Worm (Caenorhabditis elegans) whole organism, L4 larva: ENCODE results near the gene zhit-2.

Experiments used
- F10B5.3 ChIP-seq: sonication (generic microtip); optimal IDR thresholded peaks from 2 replicates; lab custom pipeline; 2016; ENCODE audit warnings: mild to moderate bottlenecking, missing genetic modification characterization, missing compliant biosample characterization
- F26F4.8 ChIP-seq: fragments of 200-800 bp; sonication (Bioruptor generic); conservative IDR thresholded peaks from 2 replicates; pipeline ENCODE4 v1.3.6; 2022; ENCODE audit warnings: missing genetic modification characterization, missing compliant biosample characterization
- F37D6.2 ChIP-seq: sonication (generic microtip); optimal IDR thresholded peaks from 2 replicates; lab custom pipeline; 2016; ENCODE audit warnings: mild to moderate bottlenecking, missing genetic modification characterization, missing compliant biosample characterization
- T20F7.1 ChIP-seq: fragments of 200-800 bp; sonication (Bioruptor generic); optimal IDR thresholded peaks from 2 replicates; lab custom pipeline; 2018; ENCODE audit warnings: mild to moderate bottlenecking, missing genetic modification characterization, missing compliant biosample characterization
- T26A8.4 ChIP-seq: fragments of 200-800 bp; sonication (Bioruptor generic); IDR thresholded peaks from 2 replicates; pipeline ENCODE4 v1.3.6; 2022; ENCODE audit warnings: missing genetic modification characterization, missing compliant biosample characterization
- Y105C5A.15 ChIP-seq: fragments of 200-800 bp; sonication (Bioruptor generic); IDR thresholded peaks from 2 replicates; pipeline ENCODE4 v1.3.6; 2022; ENCODE audit warnings: missing genetic modification characterization, missing compliant biosample characterization
- Y48G9A.11 ChIP-seq: fragments of 200-800 bp; sonication (Bioruptor generic); IDR thresholded peaks from 2 replicates; pipeline ENCODE4 v1.3.6; 2022; ENCODE audit warnings: missing genetic modification reagents, missing genetic modification characterization, missing compliant biosample characterization
- Y5F2A.4 ChIP-seq: fragments of 200-800 bp; sonication (Bioruptor generic); optimal IDR thresholded peaks from 2 replicates; lab custom pipeline; 2018; ENCODE audit warnings: mild to moderate bottlenecking, missing genetic modification characterization, missing compliant biosample characterization
- aha-1 ChIP-seq: fragments of 150-350 bp; peaks from one replicate; lab custom pipeline; 2014; ENCODE audit warnings: missing biosample characterization, missing genetic modification characterization
- ama-1 ChIP-seq: fragments of 150-350 bp; optimal IDR thresholded peaks from 2 replicates; lab custom pipeline; 2014; ENCODE audit warnings: inconsistent platforms, mixed read lengths
- arid-1 ChIP-seq: fragments of 200-800 bp; sonication (Bioruptor generic); conservative IDR thresholded peaks from 2 replicates; pipeline ENCODE4 v1.3.6; 2022; ENCODE audit warnings: missing genetic modification reagents, missing genetic modification characterization, missing compliant biosample characterization
- attf-4 ChIP-seq: sonication (generic microtip); optimal IDR thresholded peaks from 3 replicates; lab custom pipeline; 2017; ENCODE audit warnings: missing biosample characterization, missing genetic modification characterization
- ceh-28 ChIP-seq: fragments of 150-350 bp; optimal IDR thresholded peaks from 2 replicates; lab custom pipeline; 2014; ENCODE audit warnings: missing biosample characterization, missing genetic modification reagents, missing genetic modification characterization
- ceh-62 ChIP-seq: sonication (generic microtip); optimal IDR thresholded peaks from 2 replicates; lab custom pipeline; 2017; ENCODE audit warnings: missing biosample characterization, missing genetic modification characterization
- ceh-82 ChIP-seq: sonication (generic microtip); optimal IDR thresholded peaks from 2 replicates; lab custom pipeline; 2017; ENCODE audit warnings: missing biosample characterization, missing genetic modification characterization
- ces-1 ChIP-seq: fragments of 150-350 bp; sonication (generic microtip); optimal IDR thresholded peaks from 4 replicates; lab custom pipeline; 2014; ENCODE audit warnings: missing biosample characterization, missing genetic modification reagents, missing genetic modification characterization
- daf-12 ChIP-seq: fragments of 150-350 bp; optimal IDR thresholded peaks from 2 replicates; lab custom pipeline; 2014; ENCODE audit warnings: missing biosample characterization, missing genetic modification reagents, missing genetic modification characterization
- daf-16 ChIP-seq, 3 experiments: sonication (generic microtip); optimal IDR thresholded peaks; 2 replicates each; lab custom pipeline; 2016 to 2017; ENCODE audit warnings: missing genetic modification characterization in 3 of 3, missing genetic modification reagents in 3 of 3, mild to moderate bottlenecking in 2 of 3, missing compliant biosample characterization in 2 of 3, missing biosample characterization in 1 of 3, moderate library complexity in 1 of 3
- dmd-6 ChIP-seq: fragments of 200-800 bp; sonication (Bioruptor generic); IDR thresholded peaks from 2 replicates; pipeline ENCODE4 v1.3.6; 2022; ENCODE audit warnings: missing genetic modification reagents, missing genetic modification characterization, missing compliant biosample characterization
- dmd-8 ChIP-seq: fragments of 200-800 bp; sonication (Bioruptor generic); IDR thresholded peaks from 2 replicates; pipeline ENCODE4 v1.3.6; 2022; ENCODE audit warnings: missing genetic modification characterization, missing compliant biosample characterization
- dmd-9 ChIP-seq: fragments of 200-800 bp; sonication (Bioruptor generic); IDR thresholded peaks from 2 replicates; pipeline ENCODE4 v1.3.6; 2022; ENCODE audit warnings: missing genetic modification reagents, missing genetic modification characterization, missing compliant biosample characterization
- dve-1 ChIP-seq: sonication (generic microtip); optimal IDR thresholded peaks from 2 replicates; lab custom pipeline; 2017; ENCODE audit warnings: antibody characterized with exemption, mild to moderate bottlenecking, missing genetic modification characterization, missing compliant biosample characterization; ENCODE audit not compliant: insufficient read depth
- egl-27 ChIP-seq: sonication (generic microtip); optimal IDR thresholded peaks from 3 replicates; lab custom pipeline; 2017; ENCODE audit warnings: missing biosample characterization, missing genetic modification reagents, missing genetic modification characterization
- fkh-10 ChIP-seq: fragments of 150-350 bp; optimal IDR thresholded peaks from 2 replicates; lab custom pipeline; 2014; ENCODE audit warnings: missing biosample characterization, missing genetic modification reagents, missing genetic modification characterization
- hif-1 ChIP-seq, 2 experiments: sonication (generic microtip); optimal IDR thresholded peaks; 2 replicates each; lab custom pipeline; 2016 to 2017; ENCODE audit warnings: missing compliant biosample characterization in 2 of 2, missing genetic modification characterization in 2 of 2, missing genetic modification reagents in 2 of 2, missing genotype in 2 of 2, mild to moderate bottlenecking in 1 of 2
- hlh-30 ChIP-seq: sonication (generic microtip); optimal IDR thresholded peaks from 2 replicates; lab custom pipeline; 2017; ENCODE audit warnings: antibody characterized with exemption, mild to moderate bottlenecking, missing genetic modification characterization, missing compliant biosample characterization; ENCODE audit not compliant: insufficient read depth
- hmg-1.1 ChIP-seq: fragments of 200-800 bp; sonication (Bioruptor generic); IDR thresholded peaks from 2 replicates; pipeline ENCODE4 v1.3.6; 2022; ENCODE audit warnings: missing genetic modification reagents, missing genetic modification characterization, missing compliant biosample characterization
- jun-1 ChIP-seq: fragments of 150-350 bp; optimal IDR thresholded peaks from 2 replicates; lab custom pipeline; 2014; ENCODE audit warnings: missing biosample characterization, missing genetic modification reagents, missing genetic modification characterization
- lin-1 ChIP-seq: fragments of 200-800 bp; sonication (Bioruptor generic); IDR thresholded peaks from 2 replicates; pipeline ENCODE4 v1.3.6; 2022; ENCODE audit warnings: missing genetic modification reagents, missing genetic modification characterization, missing compliant biosample characterization
- lir-3 ChIP-seq: sonication (generic microtip); optimal IDR thresholded peaks from 2 replicates; lab custom pipeline; 2016; ENCODE audit warnings: mild to moderate bottlenecking, missing genetic modification characterization, missing compliant biosample characterization
- mdt-29 ChIP-seq: fragments of 200-800 bp; sonication (Bioruptor generic); IDR thresholded peaks from 2 replicates; pipeline ENCODE4 v1.3.6; 2022; ENCODE audit warnings: missing genetic modification reagents, missing genetic modification characterization, missing compliant biosample characterization
- nhr-10 ChIP-seq: fragments of 150-350 bp; optimal IDR thresholded peaks from 2 replicates; lab custom pipeline; 2014; ENCODE audit warnings: missing biosample characterization, missing genetic modification characterization
- nhr-102 ChIP-seq: sonication (generic microtip); optimal IDR thresholded peaks from 2 replicates; lab custom pipeline; 2016; ENCODE audit warnings: mild to moderate bottlenecking, missing genetic modification characterization, moderate library complexity, missing compliant biosample characterization
- nhr-25 ChIP-seq: sonication (generic microtip); optimal IDR thresholded peaks from 2 replicates; lab custom pipeline; 2017; ENCODE audit warnings: missing genetic modification characterization, mild to moderate bottlenecking, missing compliant biosample characterization, antibody characterized with exemption, moderate library complexity, borderline replicate concordance; ENCODE audit not compliant: insufficient read depth
- nhr-41 ChIP-seq: fragments of 200-800 bp; sonication (Bioruptor generic); IDR thresholded peaks from 2 replicates; pipeline ENCODE4 v1.3.6; 2022; ENCODE audit warnings: missing genetic modification reagents, missing genetic modification characterization, missing compliant biosample characterization
- nhr-48 ChIP-seq: sonication (generic microtip); optimal IDR thresholded peaks from 2 replicates; lab custom pipeline; 2016; ENCODE audit warnings: mild to moderate bottlenecking, missing genetic modification characterization, missing compliant biosample characterization
- nhr-6 ChIP-seq: fragments of 150-350 bp; optimal IDR thresholded peaks from 2 replicates; lab custom pipeline; 2014; ENCODE audit warnings: missing biosample characterization, missing genetic modification characterization
- nhr-76 ChIP-seq: fragments of 150-350 bp; optimal IDR thresholded peaks from 2 replicates; lab custom pipeline; 2014; ENCODE audit warnings: missing biosample characterization, missing genetic modification characterization
- pha-4 ChIP-seq, 2 experiments: fragments of 150-350 bp in 1 of 2; fragments of 200-800 bp in 1 of 2; sonication (Bioruptor generic) in 1 of 2; IDR thresholded peaks in 1 of 2; optimal IDR thresholded peaks in 1 of 2; 2 replicates each; pipeline versions ENCODE4 v1.3.6 to Lab custom; 2014 to 2022; ENCODE audit warnings: missing genetic modification characterization in 2 of 2, missing genetic modification reagents in 2 of 2, missing biosample characterization in 1 of 2, missing compliant biosample characterization in 1 of 2
- php-3 ChIP-seq: fragments of 200-800 bp; sonication (Bioruptor generic); IDR thresholded peaks from 2 replicates; pipeline ENCODE4 v1.3.6; 2022; ENCODE audit warnings: missing genetic modification reagents, missing genetic modification characterization, missing compliant biosample characterization
- rbr-2 ChIP-seq: sonication (generic microtip); optimal IDR thresholded peaks from 2 replicates; lab custom pipeline; 2016; ENCODE audit warnings: missing genotype, missing genetic modification characterization, missing compliant biosample characterization
- snpc-4 ChIP-seq: fragments of 150-350 bp; optimal IDR thresholded peaks from 2 replicates; lab custom pipeline; 2014; ENCODE audit warnings: missing biosample characterization, missing genetic modification characterization
- spr-1 ChIP-seq: sonication (generic microtip); optimal IDR thresholded peaks from 2 replicates; lab custom pipeline; 2016; ENCODE audit warnings: mild to moderate bottlenecking, missing genetic modification characterization, missing compliant biosample characterization
- spr-3 ChIP-seq: fragments of 200-800 bp; sonication (Bioruptor generic); optimal IDR thresholded peaks from 2 replicates; lab custom pipeline; 2018; ENCODE audit warnings: mild to moderate bottlenecking, missing genetic modification characterization, missing compliant biosample characterization
- tag-97 ChIP-seq: fragments of 200-800 bp; sonication (Bioruptor generic); IDR thresholded peaks from 2 replicates; pipeline ENCODE4 v1.3.6; 2022; ENCODE audit warnings: missing genetic modification characterization, missing compliant biosample characterization
- unc-130 ChIP-seq: sonication (generic microtip); optimal IDR thresholded peaks from 2 replicates; lab custom pipeline; 2016; ENCODE audit warnings: missing genetic modification reagents, missing genetic modification characterization, missing compliant biosample characterization
- unc-39 ChIP-seq: sonication (generic microtip); optimal IDR thresholded peaks from 2 replicates; lab custom pipeline; 2017; ENCODE audit warnings: missing biosample characterization, missing genetic modification characterization
- unc-62 ChIP-seq, 3 experiments: fragments of 150-350 bp in 1 of 3; sonication (generic microtip); optimal IDR thresholded peaks in 2 of 3; peaks in 1 of 3; 1 replicate in 1 of 3; 2 replicates in 2 of 3; lab custom pipeline; 2014 to 2017; ENCODE audit warnings: missing biosample characterization in 3 of 3, missing genetic modification characterization in 3 of 3, missing genetic modification reagents in 3 of 3, missing genotype in 1 of 3
- zag-1 ChIP-seq: fragments of 150-350 bp; optimal IDR thresholded peaks from 2 replicates; lab custom pipeline; 2014; ENCODE audit warnings: missing biosample characterization, missing genetic modification characterization
- zip-2 ChIP-seq: fragments of 150-350 bp; optimal IDR thresholded peaks from 2 replicates; lab custom pipeline; 2014; ENCODE audit warnings: missing biosample characterization, missing genetic modification characterization
- ztf-7 ChIP-seq: fragments of 150-350 bp; optimal IDR thresholded peaks from 2 replicates; lab custom pipeline; 2014; ENCODE audit warnings: missing biosample characterization, missing genetic modification characterization

Gene zhit-2

DNA sequence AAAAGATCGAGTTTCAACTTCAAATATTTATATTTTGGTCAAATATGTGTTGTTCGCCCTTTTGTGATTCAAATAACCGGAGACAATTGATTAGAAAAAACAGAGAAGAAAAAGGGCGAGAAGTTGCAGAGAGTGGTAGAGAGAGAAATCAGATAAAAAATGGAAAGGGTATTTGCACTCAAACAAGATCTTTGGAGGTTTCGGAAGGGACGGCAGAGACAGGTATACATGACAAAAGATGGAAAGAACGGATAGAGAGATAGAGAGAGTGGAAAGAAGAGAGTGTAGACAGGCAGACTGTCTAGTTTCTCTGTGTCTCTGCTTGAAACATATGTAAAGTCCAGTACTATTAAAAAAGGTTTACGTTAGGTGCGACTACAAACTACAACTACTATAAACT is 8.0 kb downstream of the zhit-2 start (continued):
- TF ChIP-seq php-3 (GFP tag; lab: Robert Waterston, UW) (no peak), hif-1 (tag; optimal IDR thresholded peaks at IDR 0.05; lab: Kevin White, UChicago) (no peak), fkh-10 (GFP tag; lab: Kevin White, UChicago) (no peak), ces-1 (GFP tag; lab: Kevin White, UChicago) (no peak), F26F4.8 (GFP tag; lab: Robert Waterston, UW) (no peak), egl-27 (tag; lab: Kevin White, UChicago) (no peak), daf-12 (tag; lab: Kevin White, UChicago) (no peak), F10B5.3 (tag; lab: Kevin White, UChicago) (no peak), T26A8.4 (GFP tag; lab: Robert Waterston, UW) (no peak), F37D6.2 (no peak), jun-1 (no peak), nhr-6 (tag; lab: Kevin White, UChicago) (no peak), hmg-1.1 (GFP tag; lab: Robert Waterston, UW) (peak; percentile 27; the same call in 1 of the 2 replicates), dve-1 (tag; lab: Kevin White, UChicago) (no peak), tag-97 (GFP tag; lab: Robert Waterston, UW) (no peak), aha-1 (tag; lab: Kevin White, UChicago) (peak; percentile 73), zag-1 (tag; lab: Kevin White, UChicago) (no peak), ztf-7 (tag; lab: Kevin White, UChicago) (no peak), ceh-82 (no peak), ceh-62 (tag; lab: Kevin White, UChicago) (no peak), snpc-4 (tag; lab: Kevin White, UChicago) (no peak), ceh-28 (tag; lab: Kevin White, UChicago) (no peak), nhr-10 (no peak), zip-2 (tag; lab: Kevin White, UChicago) (no peak), hlh-30 (tag; lab: Kevin White, UChicago) (peak; percentile 26), unc-130 (no peak), Y48G9A.11 (GFP tag; lab: Robert Waterston, UW) (no peak), nhr-41 (no peak), nhr-48 (tag; lab: Kevin White, UChicago) (peak; percentile 64), Y5F2A.4 (GFP tag; lab: Kevin White, UChicago) (no peak), dmd-8 (GFP tag; lab: Robert Waterston, UW) (no peak), arid-1 (GFP tag; lab: Robert Waterston, UW) (no peak), nhr-25 (peak; percentile 59), ama-1 (lab: Kevin White, UChicago) (no peak), dmd-9 (GFP tag; lab: Robert Waterston, UW) (no peak), nhr-76 (tag; lab: Kevin White, UChicago) (no peak), mdt-29 (no peak), lir-3 (tag; lab: Kevin White, UChicago) (no peak), attf-4 (tag; lab: Kevin White, UChicago) (no peak), dmd-6 (GFP tag; lab: Robert Waterston, UW) (peak; percentile 40), pha-4 (GFP tag; IDR thresholded peaks at IDR 0.05; lab: Robert Waterston, UW) (no peak), pha-4 (tag; optimal IDR thresholded peaks at IDR 0.05; lab: Kevin White, UChicago) (no peak), unc-62 (GFP tag; optimal IDR thresholded peaks at IDR 0.05 in 1 of 2; lab: Kevin White, UChicago) (peak in 1 of 2 experiments; percentile 62), unc-62 (tag; optimal IDR thresholded peaks at IDR 0.05; lab: Kevin White, UChicago) (no peak), nhr-102 (tag; lab: Kevin White, UChicago) (no peak), rbr-2 (tag; lab: Kevin White, UChicago) (no peak), Y105C5A.15 (GFP tag; lab: Robert Waterston, UW) (no peak), lin-1 (GFP tag; lab: Robert Waterston, UW) (no peak), T20F7.1 (no peak), daf-16 (GFP tag; optimal IDR thresholded peaks at IDR 0.05; lab: Kevin White, UChicago) (no peak), daf-16 (tag; optimal IDR thresholded peaks at IDR 0.05; lab: Kevin White, UChicago) (no peak), spr-1 (tag; lab: Kevin White, UChicago) (no peak), spr-3 (GFP tag; lab: Kevin White, UChicago) (no peak), unc-39 (tag; lab: Kevin White, UChicago) (no peak)
